Worm (Caenorhabditis elegans): ENCODE data around the gene mbk-1.

The mbk-1 gene

ce11 chrX:14813398-14813797 is 10.9 kb downstream of the mbk-1 start (continued):
- peak; percentile 42 for TF ChIP-seq lin-13 (GFP tag; optimal IDR thresholded peaks at IDR 0.05)
- TF ChIP-seq hlh-4 (tag; optimal IDR thresholded peaks at IDR 0.05): no peak
- no peak for TF ChIP-seq efl-3 (GFP tag; optimal IDR thresholded peaks at IDR 0.05)
- peak; percentile 71 for TF ChIP-seq fkh-8 (tag; optimal IDR thresholded peaks at IDR 0.05)
- no peak for TF ChIP-seq lin-15B (tag; optimal IDR thresholded peaks at IDR 0.05)
- TF ChIP-seq ceh-63 (GFP tag; optimal IDR thresholded peaks at IDR 0.05): no peak
- peak; percentile 88 for TF ChIP-seq nhr-19 (GFP tag; conservative IDR thresholded peaks at IDR 0.05)
- TF ChIP-seq rnt-1 (tag; optimal IDR thresholded peaks at IDR 0.05): peak; percentile 87
- TF ChIP-seq nhr-71 (tag; optimal IDR thresholded peaks at IDR 0.05): peak; percentile 86
- TF ChIP-seq mab-9 (GFP tag; IDR thresholded peaks at IDR 0.05): peak; percentile 79
- peak; percentile 87 for TF ChIP-seq ceh-8 (GFP tag; optimal IDR thresholded peaks at IDR 0.05)
- TF ChIP-seq zag-1 (tag; optimal IDR thresholded peaks at IDR 0.05): no peak
- TF ChIP-seq nhr-47 (tag; optimal IDR thresholded peaks at IDR 0.05): peak; percentile 93
- TF ChIP-seq egl-13 (tag; optimal IDR thresholded peaks at IDR 0.05): peak; percentile 80
- TF ChIP-seq pax-3 (tag; optimal IDR thresholded peaks at IDR 0.05): peak; percentile 72
- peak; percentile 18 for TF ChIP-seq blmp-1 (tag; optimal IDR thresholded peaks at IDR 0.05)
- TF ChIP-seq elt-3 (tag; optimal IDR thresholded peaks at IDR 0.05): peak in 2 of 6 experiments; percentile 3 to 73
- TF ChIP-seq pqm-1 (tag; optimal IDR thresholded peaks at IDR 0.05): no peak
- TF ChIP-seq fkh-10 (GFP tag; optimal IDR thresholded peaks at IDR 0.05): peak; percentile 66
- no peak for TF ChIP-seq aha-1 (tag; optimal IDR thresholded peaks at IDR 0.05)
- TF ChIP-seq zip-4 (GFP tag; optimal IDR thresholded peaks at IDR 0.05): peak; percentile 81
- TF ChIP-seq nhr-12 (tag; optimal IDR thresholded peaks at IDR 0.05): no peak
- TF ChIP-seq C16A3.4 (tag; optimal IDR thresholded peaks at IDR 0.05): peak; percentile 81
- TF ChIP-seq lir-3 (tag; optimal IDR thresholded peaks at IDR 0.05; ENCODE audit: poor library complexity): peak; percentile 66
- peak; percentile 64 for TF ChIP-seq nhr-11 (tag; optimal IDR thresholded peaks at IDR 0.05)
- no peak for TF ChIP-seq unc-30 (tag; optimal IDR thresholded peaks at IDR 0.05)
- no peak for TF ChIP-seq nhr-76 (tag; optimal IDR thresholded peaks at IDR 0.05)
- peak; percentile 84 for TF ChIP-seq tbx-2 (tag; optimal IDR thresholded peaks at IDR 0.05)
- TF ChIP-seq efl-1 (optimal IDR thresholded peaks at IDR 0.05): peak; percentile 58 to 62
- peak; percentile 7 to 93 for TF ChIP-seq efl-1 (GFP tag; optimal IDR thresholded peaks at IDR 0.05 in 1 of 2)
- peak; percentile 78 to 86 (median 86) for TF ChIP-seq ceh-82 (tag; optimal IDR thresholded peaks at IDR 0.05)
- TF ChIP-seq hpl-2 (GFP tag; optimal IDR thresholded peaks at IDR 0.05): peak; percentile 76
- peak; percentile 52 for TF ChIP-seq grh-1 (GFP tag; IDR thresholded peaks at IDR 0.05)
- TF ChIP-seq nhr-90 (tag; optimal IDR thresholded peaks at IDR 0.05; ENCODE audit: poor library complexity): peak; percentile 86
- TF ChIP-seq ets-5 (GFP tag; IDR thresholded peaks at IDR 0.05): no peak
- TF ChIP-seq nhr-28 (tag; optimal IDR thresholded peaks at IDR 0.05): no peak
- TF ChIP-seq ceh-88 (GFP tag; IDR thresholded peaks at IDR 0.05): peak; percentile 61
- TF ChIP-seq unc-130 (tag; optimal IDR thresholded peaks at IDR 0.05): no peak
- peak; percentile 86 for TF ChIP-seq jun-1 (tag; optimal IDR thresholded peaks at IDR 0.05)
- peak; percentile 82 for TF ChIP-seq skn-1 (tag; optimal IDR thresholded peaks at IDR 0.05)
- peak; percentile 79 for TF ChIP-seq lin-39 (tag; optimal IDR thresholded peaks at IDR 0.05)
- TF ChIP-seq sptf-1 (tag; optimal IDR thresholded peaks at IDR 0.05): no peak
- no peak for TF ChIP-seq tlp-1 (tag; optimal IDR thresholded peaks at IDR 0.05)
- peak; percentile 66 for TF ChIP-seq sup-37 (GFP tag; optimal IDR thresholded peaks at IDR 0.05)
- no peak for TF ChIP-seq unc-62 (GFP tag; optimal IDR thresholded peaks at IDR 0.05)
- no peak for TF ChIP-seq C34B4.2 (tag; optimal IDR thresholded peaks at IDR 0.05)
- TF ChIP-seq mdl-1 (tag; optimal IDR thresholded peaks at IDR 0.05): peak in 1 of 2 experiments; percentile 43
- peak; percentile 94 for TF ChIP-seq dsc-1 (tag; optimal IDR thresholded peaks at IDR 0.05)
- peak in 2 of 3 experiments; percentile 35 to 44 for TF ChIP-seq dpl-1 (GFP tag; optimal IDR thresholded peaks at IDR 0.05)
- TF ChIP-seq lin-35 (GFP tag; optimal IDR thresholded peaks at IDR 0.05): peak; percentile 20 to 80
- peak; percentile 23 for TF ChIP-seq C04F5.9 (tag; optimal IDR thresholded peaks at IDR 0.05)
- peak in 1 of 2 experiments; percentile 52 for TF ChIP-seq ztf-11 (tag; optimal IDR thresholded peaks at IDR 0.05)
- TF ChIP-seq fos-1 (tag; optimal IDR thresholded peaks at IDR 0.05): peak; percentile 92
